Fruit fly (Drosophila melanogaster) whole organism, wandering third instar larva: Measurements from ENCODE around the gene sxe2.
A peak's percentile ranks its signal among the peaks of the same experiment; 100 is the strongest.

Source experiments
- CG9705 ChIP-seq: fragments of 200-800 bp; sonication (Bioruptor generic); optimal IDR thresholded peaks from 2 replicates; lab custom pipeline; 2018; ENCODE audit warnings: missing biosample characterization, mild to moderate bottlenecking, missing genetic modification characterization
- CrebA ChIP-seq: fragments of 200-800 bp; sonication (Bioruptor generic); optimal IDR thresholded peaks from 2 replicates; lab custom pipeline; 2016; ENCODE audit warnings: missing biosample characterization, mild to moderate bottlenecking, missing genetic modification characterization, borderline replicate concordance
- Dfd ChIP-seq: fragments of >200 bp; optimal IDR thresholded peaks from 2 replicates; lab custom pipeline; 2017; ENCODE audit warnings: missing biosample characterization, missing genetic modification characterization
- Dif ChIP-seq: fragments of 200-275, 200-300 bp; sonication (Bioruptor generic); optimal IDR thresholded peaks from 2 replicates; lab custom pipeline; 2018; ENCODE audit warnings: missing biosample characterization, missing genetic modification characterization; ENCODE audit not compliant: partially characterized antibody
- GATAd ChIP-seq: sonication (Bioruptor generic); optimal IDR thresholded peaks from 2 replicates; lab custom pipeline; 2016; ENCODE audit warnings: missing biosample characterization, missing genetic modification characterization
- HLH106 ChIP-seq: fragments of 200-800 bp; optimal IDR thresholded peaks from 3 replicates; lab custom pipeline; 2019; ENCODE audit warnings: missing biosample characterization, mild to moderate bottlenecking, missing genetic modification characterization, moderate library complexity
- Hr78 ChIP-seq: fragments of >200 bp; optimal IDR thresholded peaks from 2 replicates; lab custom pipeline; 2017; ENCODE audit warnings: missing biosample characterization, missing genetic modification characterization
- Hr83 ChIP-seq: fragments of 200-300 bp; sonication (Bioruptor generic); optimal IDR thresholded peaks from 2 replicates; lab custom pipeline; 2016; ENCODE audit warnings: missing biosample characterization, mild to moderate bottlenecking, missing genetic modification characterization, moderate library complexity; ENCODE audit not compliant: poor library complexity, severe bottlenecking
- Jra ChIP-seq: sonication (Bioruptor generic); optimal IDR thresholded peaks from 2 replicates; lab custom pipeline; 2016; ENCODE audit warnings: missing biosample characterization, missing genetic modification characterization
- Mio ChIP-seq: sonication (Bioruptor generic); optimal IDR thresholded peaks from 2 replicates; lab custom pipeline; 2016; ENCODE audit warnings: missing biosample characterization, missing genetic modification characterization
- N ChIP-seq: fragments of >200 bp; optimal IDR thresholded peaks from 2 replicates; lab custom pipeline; 2018; ENCODE audit warnings: missing biosample characterization, missing external identifiers, missing genetic modification characterization
- OdsH ChIP-seq: fragments of 200-800 bp; sonication (Bioruptor generic); optimal IDR thresholded peaks from 2 replicates; lab custom pipeline; 2016; ENCODE audit warnings: missing biosample characterization, mild to moderate bottlenecking, missing genetic modification characterization
- Rel ChIP-seq, 2 experiments: fragments of 200-800 bp; sonication (Bioruptor generic) in 1 of 2; optimal IDR thresholded peaks; 2 replicates in 1 of 2; 3 replicates in 1 of 2; lab custom pipeline; 2016 to 2019; ENCODE audit warnings: mild to moderate bottlenecking in 2 of 2, missing biosample characterization in 2 of 2, missing genetic modification characterization in 2 of 2, moderate library complexity in 1 of 2
- Sp1 ChIP-seq: fragments of 200-800 bp; sonication (Bioruptor generic); optimal IDR thresholded peaks from 3 replicates; lab custom pipeline; 2019; ENCODE audit warnings: missing biosample characterization, mild to moderate bottlenecking, missing genetic modification characterization, moderate library complexity
- Vsx2 ChIP-seq: fragments of 200-300, 225-300 bp; sonication (Bioruptor generic); optimal IDR thresholded peaks from 2 replicates; lab custom pipeline; 2018; ENCODE audit warnings: missing biosample characterization, missing genetic modification characterization; ENCODE audit not compliant: partially characterized antibody
- br ChIP-seq: fragments of 200-800 bp; sonication (Bioruptor generic); optimal IDR thresholded peaks from 2 replicates; lab custom pipeline; 2016; ENCODE audit warnings: missing biosample characterization, missing genetic modification characterization
- brk ChIP-seq: fragments of 200-800 bp; sonication (Bioruptor generic); optimal IDR thresholded peaks from 2 replicates; lab custom pipeline; 2016; ENCODE audit warnings: missing biosample characterization, mild to moderate bottlenecking, missing genetic modification characterization
- dl ChIP-seq, 2 experiments: fragments of 175-275, 200-275 bp in 1 of 2; fragments of 200-275 bp in 1 of 2; sonication (Bioruptor generic); optimal IDR thresholded peaks; lab custom pipeline; 2018; ENCODE audit warnings: mild to moderate bottlenecking in 2 of 2, missing biosample characterization in 2 of 2, missing genetic modification characterization in 2 of 2, moderate library complexity in 2 of 2; ENCODE audit not compliant: partially characterized antibody in 2 of 2, insufficient read depth in 1 of 2
- dmrt93B ChIP-seq: fragments of 200-800 bp; sonication (Bioruptor generic); optimal IDR thresholded peaks from 2 replicates; lab custom pipeline; 2018; ENCODE audit warnings: missing biosample characterization, mild to moderate bottlenecking, missing genetic modification characterization
- dsf ChIP-seq: sonication (Bioruptor generic); optimal IDR thresholded peaks from 2 replicates; lab custom pipeline; 2016; ENCODE audit warnings: missing biosample characterization, missing genetic modification characterization, borderline replicate concordance
- foxo ChIP-seq, 2 experiments: fragments of 200-800 bp; sonication (Bioruptor generic); optimal IDR thresholded peaks; 2 replicates in 1 of 2; 3 replicates in 1 of 2; lab custom pipeline; 2016 to 2017; ENCODE audit warnings: missing biosample characterization in 2 of 2, missing genetic modification characterization in 2 of 2
- fru ChIP-seq: fragments of 200-800 bp; sonication (Bioruptor generic); optimal IDR thresholded peaks from 3 replicates; lab custom pipeline; 2016; ENCODE audit warnings: missing biosample characterization, mild to moderate bottlenecking, missing genetic modification characterization
- h ChIP-seq: fragments of 200-800 bp; sonication (Bioruptor generic); optimal IDR thresholded peaks from 3 replicates; lab custom pipeline; 2016; ENCODE audit warnings: missing biosample characterization, mild to moderate bottlenecking, missing genetic modification characterization
- lola ChIP-seq: fragments of >200 bp; optimal IDR thresholded peaks from 2 replicates; lab custom pipeline; 2017; ENCODE audit warnings: missing biosample characterization, missing genetic modification characterization
- pan ChIP-seq: fragments of >200 bp; optimal IDR thresholded peaks from 2 replicates; lab custom pipeline; 2017
- psq ChIP-seq: fragments of 200-800 bp; sonication (Bioruptor generic); optimal IDR thresholded peaks from 3 replicates; lab custom pipeline; 2017; ENCODE audit warnings: missing biosample characterization, mild to moderate bottlenecking, missing genetic modification characterization, moderate library complexity
- sage ChIP-seq: fragments of 200-800 bp; sonication (Bioruptor generic); optimal IDR thresholded peaks from 2 replicates; lab custom pipeline; 2016; ENCODE audit warnings: missing biosample characterization, mild to moderate bottlenecking, missing genetic modification characterization
- sv ChIP-seq: fragments of 200-800 bp; sonication (Bioruptor generic); optimal IDR thresholded peaks from 3 replicates; lab custom pipeline; 2016; ENCODE audit warnings: missing biosample characterization, missing genetic modification characterization
- tai ChIP-seq: sonication (Bioruptor generic); optimal IDR thresholded peaks from 2 replicates; lab custom pipeline; 2016; ENCODE audit warnings: missing biosample characterization, missing genetic modification characterization
- usp ChIP-seq: fragments of >200 bp; optimal IDR thresholded peaks from 2 replicates; lab custom pipeline; 2017; ENCODE audit warnings: missing biosample characterization, missing genetic modification characterization
- woc ChIP-seq: sonication (Bioruptor generic); optimal IDR thresholded peaks from 2 replicates; lab custom pipeline; 2016; ENCODE audit warnings: missing biosample characterization, mild to moderate bottlenecking, missing genetic modification characterization

The sxe2 gene

dm6 chr3R:16050621-16051328 lies 32.9 kb upstream of the sxe2 start, which contains the start of gene msps:
Gene msps (plus strand): TSS chr3R:16050801.
- no peak for TF ChIP-seq CrebA (GFP tag; lab: Kevin White, UChicago)
- no peak for TF ChIP-seq Rel (GFP tag; optimal IDR thresholded peaks at IDR 0.05; lab: Kevin White, UChicago)
- peak; percentile 19 for TF ChIP-seq Rel (tag; optimal IDR thresholded peaks at IDR 0.05; lab: Kevin White, UChicago)
- TF ChIP-seq, all 38 proteins: peak for 1

DNA sequence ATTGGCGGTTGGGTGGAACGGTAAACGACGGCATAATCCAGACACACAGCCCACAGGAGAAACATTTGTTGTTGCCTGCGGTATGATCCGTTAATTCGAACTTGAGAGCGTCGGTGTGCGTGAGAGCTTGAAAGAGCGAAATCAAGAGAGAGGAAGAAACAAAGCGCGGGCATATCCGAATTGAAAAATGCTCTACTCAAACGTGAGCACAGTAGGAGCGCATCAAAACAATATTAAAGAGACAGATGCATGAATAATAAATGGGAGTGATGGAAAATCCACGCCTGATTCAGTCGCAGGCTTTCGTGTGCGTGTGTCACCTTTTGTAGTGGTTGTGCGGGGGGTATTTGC lies 32.4 kb upstream of the sxe2 start:
- TF ChIP-seq CG9705 (GFP tag; lab: Kevin White, UChicago) (no peak), HLH106 (tag; lab: Kevin White, UChicago) (no peak), br (GFP tag; lab: Kevin White, UChicago) (peak; percentile 33), dl (GFP tag; optimal IDR thresholded peaks at IDR 0.05; lab: Kevin White, UChicago; ENCODE audit: insufficient read depth in 1 of 2, partially characterized antibody in 2 of 2) (peak in 1 of 2 experiments; percentile 22), lola (GFP tag; lab: Kevin White, UChicago) (no peak), Vsx2 (GFP tag; lab: Kevin White, UChicago) (no peak), brk (GFP tag; lab: Kevin White, UChicago) (no peak), Dif (GFP tag; lab: Kevin White, UChicago) (peak; percentile 34), woc (GFP tag; lab: Kevin White, UChicago) (no peak), Sp1 (GFP tag; lab: Kevin White, UChicago) (no peak), Hr78 (GFP tag; lab: Kevin White, UChicago) (no peak), Jra (GFP tag; lab: Kevin White, UChicago) (no peak), fru (GFP tag; lab: Kevin White, UChicago) (no peak), CrebA (GFP tag; lab: Kevin White, UChicago) (no peak), dmrt93B (GFP tag; lab: Kevin White, UChicago) (no peak), GATAd (no peak), sage (GFP tag; lab: Kevin White, UChicago) (no peak), foxo (GFP tag; optimal IDR thresholded peaks at IDR 0.05; lab: Kevin White, UChicago) (no peak), h (no peak), psq (GFP tag; lab: Kevin White, UChicago) (peak; percentile 29), tai (GFP tag; lab: Kevin White, UChicago) (no peak), Mio (no peak), Hr83 (GFP tag; lab: Kevin White, UChicago) (peak; percentile 4)
- TF ChIP-seq, all 38 proteins: peak for 5

- no peak for TF ChIP-seq dsf (GFP tag; lab: Kevin White, UChicago)
- TF ChIP-seq fru (GFP tag; lab: Kevin White, UChicago): no peak
- TF ChIP-seq Dfd (GFP tag; lab: Kevin White, UChicago): no peak
- TF ChIP-seq tai (GFP tag; lab: Kevin White, UChicago): no peak
- TF ChIP-seq N (GFP tag; lab: Kevin White, UChicago): no peak
- no peak for TF ChIP-seq dl (GFP tag; optimal IDR thresholded peaks at IDR 0.05; lab: Kevin White, UChicago; ENCODE audit: insufficient read depth in 1 of 2, partially characterized antibody in 2 of 2)
- TF ChIP-seq usp (GFP tag; lab: Kevin White, UChicago): no peak
- no peak for TF ChIP-seq Jra (GFP tag; lab: Kevin White, UChicago)
- TF ChIP-seq OdsH (GFP tag; lab: Kevin White, UChicago): no peak
- no peak for TF ChIP-seq pan (lab: Kevin White, UChicago)
- TF ChIP-seq h: no peak
- no peak for TF ChIP-seq sv (GFP tag; lab: Kevin White, UChicago)
- TF ChIP-seq GATAd: no peak
- no peak for TF ChIP-seq Hr83 (GFP tag; lab: Kevin White, UChicago)
- TF ChIP-seq psq (GFP tag; lab: Kevin White, UChicago): no peak
Measured at dm6 chr3R:16067494-16067893, 16.2 kb upstream of the sxe2 start, which contains the start of gene CG10185. Gene CG10185 (minus strand): TSS chr3R:16067594.

- TF ChIP-seq usp (GFP tag; lab: Kevin White, UChicago): no peak
- TF ChIP-seq psq (GFP tag; lab: Kevin White, UChicago): no peak
- TF ChIP-seq h: no peak
- no peak for TF ChIP-seq OdsH (GFP tag; lab: Kevin White, UChicago)
- no peak for TF ChIP-seq dl (GFP tag; optimal IDR thresholded peaks at IDR 0.05; lab: Kevin White, UChicago; ENCODE audit: insufficient read depth in 1 of 2, partially characterized antibody in 2 of 2)
- TF ChIP-seq br (GFP tag; lab: Kevin White, UChicago): no peak
- TF ChIP-seq woc (GFP tag; lab: Kevin White, UChicago): no peak
- no peak for TF ChIP-seq Jra (GFP tag; lab: Kevin White, UChicago)
- TF ChIP-seq brk (GFP tag; lab: Kevin White, UChicago): no peak
Measured at dm6 chr3R:16069266-16069665, 14.4 kb upstream of the sxe2 start.
